Worm (Caenorhabditis elegans) whole organism, mixed stage, embryonic: ENCODE results near the gene clec-134.

Experiments used
- bed-3 ChIP-seq: fragments of 200-800 bp; sonication (Bioruptor generic); optimal IDR thresholded peaks from 3 replicates; lab custom pipeline; 2018; ENCODE audit warnings: mild to moderate bottlenecking, missing genetic modification characterization, moderate library complexity, missing compliant biosample characterization
- blmp-1 ChIP-seq: fragments of 150-350 bp; optimal IDR thresholded peaks from 2 replicates; lab custom pipeline; 2014; ENCODE audit warnings: missing biosample characterization, missing genetic modification characterization
- ceh-43 ChIP-seq: fragments of 200-800 bp; sonication (Bioruptor generic); optimal IDR thresholded peaks from 2 replicates; lab custom pipeline; 2018; ENCODE audit warnings: mild to moderate bottlenecking, missing genetic modification characterization, moderate library complexity, missing compliant biosample characterization
- ces-1 ChIP-seq: fragments of 150-350 bp; optimal IDR thresholded peaks from 2 replicates; lab custom pipeline; 2014; ENCODE audit warnings: missing biosample characterization, missing genetic modification reagents, missing genetic modification characterization
- elt-3 ChIP-seq: fragments of 150-350 bp; optimal IDR thresholded peaks from 2 replicates; lab custom pipeline; 2014; ENCODE audit warnings: missing biosample characterization, missing genetic modification characterization
- ham-2 ChIP-seq: fragments of 200-800 bp; sonication (Bioruptor generic); optimal IDR thresholded peaks from 2 replicates; lab custom pipeline; 2018; ENCODE audit warnings: mild to moderate bottlenecking, missing genetic modification characterization, missing compliant biosample characterization
- lin-32 ChIP-seq: fragments of 200-800 bp; sonication (Bioruptor generic); optimal IDR thresholded peaks from 2 replicates; lab custom pipeline; 2018; ENCODE audit warnings: mild to moderate bottlenecking, missing genetic modification characterization, missing compliant biosample characterization
- mep-1 ChIP-seq: fragments of 150-350 bp; optimal IDR thresholded peaks from 2 replicates; lab custom pipeline; 2017; ENCODE audit warnings: missing biosample characterization, missing genetic modification reagents, missing genetic modification characterization, inconsistent platforms
- nhr-28 ChIP-seq: fragments of 150-350 bp; optimal IDR thresholded peaks from 2 replicates; lab custom pipeline; 2014; ENCODE audit warnings: missing biosample characterization, missing genetic modification characterization
- nhr-76 ChIP-seq: sonication (generic microtip); optimal IDR thresholded peaks from 2 replicates; lab custom pipeline; 2017; ENCODE audit warnings: missing biosample characterization, missing genetic modification characterization
- snpc-4 ChIP-seq: fragments of 150-350 bp; optimal IDR thresholded peaks from 2 replicates; lab custom pipeline; 2014; ENCODE audit warnings: missing biosample characterization, missing genetic modification characterization
- unc-39 ChIP-seq: fragments of 150-350 bp; optimal IDR thresholded peaks from 2 replicates; lab custom pipeline; 2014; ENCODE audit warnings: missing biosample characterization, missing genetic modification characterization
- ztf-11 ChIP-seq: fragments of 150-350 bp; optimal IDR thresholded peaks from 2 replicates; lab custom pipeline; 2014; ENCODE audit warnings: missing biosample characterization, missing genetic modification characterization

DNA sequence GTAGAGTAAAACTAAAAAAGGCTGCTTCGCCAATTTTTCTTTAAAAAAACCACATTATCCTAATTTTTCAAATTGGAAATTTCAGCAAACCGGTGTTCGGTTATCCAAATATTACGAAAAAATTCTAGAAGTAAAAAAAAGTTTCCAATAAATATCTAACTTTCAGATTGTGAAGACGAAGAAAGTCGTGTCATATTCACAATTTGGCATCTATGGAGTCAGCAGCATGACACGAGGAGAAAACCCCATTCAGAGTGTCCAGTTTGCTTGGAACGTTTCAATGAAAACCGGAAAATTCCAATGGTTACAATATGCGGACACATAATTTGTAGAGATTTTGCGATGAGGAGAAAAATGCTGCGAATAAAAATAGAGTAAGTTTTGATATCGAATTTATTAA, 15.5 kb downstream of the clec-134 start, which contains the start of gene Y49F6A.12:
- TF ChIP-seq ztf-11 (no peak), nhr-28 (tag; lab: Kevin White, UChicago) (no peak), nhr-76 (tag; lab: Kevin White, UChicago) (no peak), snpc-4 (tag; lab: Kevin White, UChicago) (no peak), ham-2 (GFP tag; lab: Kevin White, UChicago) (no peak), elt-3 (tag; lab: Kevin White, UChicago) (no peak), lin-32 (GFP tag; lab: Kevin White, UChicago) (no peak), bed-3 (GFP tag; lab: Kevin White, UChicago) (no peak), mep-1 (no peak), unc-39 (tag; lab: Kevin White, UChicago) (no peak), ceh-43 (no peak), blmp-1 (tag; lab: Kevin White, UChicago) (no peak), ces-1 (GFP tag; lab: Kevin White, UChicago) (no peak)
